Fruit fly (Drosophila melanogaster) whole organism: Measurements from ENCODE around the gene mRpL2.

Experiments
- CG8478 ChIP-seq: fragments of >200 bp; optimal IDR thresholded peaks from 2 replicates; lab custom pipeline; 2018; ENCODE audit warnings: inconsistent platforms
- Dll ChIP-seq: fragments of >200 bp; optimal IDR thresholded peaks from 2 replicates; lab custom pipeline; 2017
- EcR ChIP-seq, 2 experiments: fragments of >200 bp; optimal IDR thresholded peaks; 2 replicates each; lab custom pipeline; 2017; ENCODE audit warnings: missing biosample characterization in 2 of 2, missing genetic modification characterization in 2 of 2, missing genetic modification reagents in 2 of 2
- pan ChIP-seq: fragments of >200 bp; optimal IDR thresholded peaks from 2 replicates; lab custom pipeline; 2017
- psq ChIP-seq: fragments of >200 bp; optimal IDR thresholded peaks from 2 replicates; lab custom pipeline; 2017
- usp ChIP-seq: fragments of >200 bp; optimal IDR thresholded peaks from 2 replicates; lab custom pipeline; 2017; ENCODE audit warnings: missing biosample characterization, missing genetic modification characterization, mixed read lengths

DNA sequence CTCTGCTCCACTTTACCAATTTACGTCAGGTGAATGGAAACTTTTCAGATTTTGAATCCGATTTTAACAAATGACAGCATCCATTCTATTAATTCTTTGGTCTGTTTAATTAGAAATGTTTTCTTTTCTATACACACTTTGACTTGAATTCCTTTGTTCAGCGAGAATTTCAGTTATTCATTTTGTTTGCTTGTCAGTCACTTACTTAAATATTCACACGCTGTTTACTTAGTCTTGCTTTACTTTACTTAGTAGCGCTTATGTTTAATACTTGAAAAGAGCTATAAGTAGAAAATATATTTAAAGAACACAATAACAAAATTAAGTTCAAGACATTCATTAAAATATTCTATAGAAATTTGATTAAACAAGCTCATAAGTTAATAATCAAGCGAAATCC, 13.2 kb upstream of the mRpL2 start, which contains the start of gene CG32073:
- TF ChIP-seq psq (lab: Kevin White, UChicago) (no peak), CG8478 (no peak), usp (GFP tag; lab: Kevin White, UChicago) (no peak), EcR (GFP tag; optimal IDR thresholded peaks at IDR 0.05; lab: Kevin White, UChicago) (no peak), Dll (lab: Kevin White, UChicago) (no peak), pan (lab: Kevin White, UChicago) (no peak)
